Worm (Caenorhabditis elegans) whole organism, mixed stage, embryonic: ENCODE measurements around the gene str-85.

Experiments used
- ces-1 ChIP-seq: fragments of 150-350 bp; optimal IDR thresholded peaks from 2 replicates; lab custom pipeline; 2014; ENCODE audit warnings: missing biosample characterization, missing genetic modification reagents, missing genetic modification characterization
- elt-1 ChIP-seq: sonication (generic microtip); optimal IDR thresholded peaks from 2 replicates; lab custom pipeline; 2017; ENCODE audit warnings: missing genetic modification characterization, mild to moderate bottlenecking, missing compliant biosample characterization, antibody characterized with exemption, moderate library complexity, borderline replicate concordance; ENCODE audit not compliant: insufficient read depth
- lin-32 ChIP-seq: fragments of 200-800 bp; sonication (Bioruptor generic); optimal IDR thresholded peaks from 2 replicates; lab custom pipeline; 2018; ENCODE audit warnings: mild to moderate bottlenecking, missing genetic modification characterization, missing compliant biosample characterization
- mls-2 ChIP-seq: sonication (generic microtip); optimal IDR thresholded peaks from 2 replicates; lab custom pipeline; 2016; ENCODE audit warnings: mild to moderate bottlenecking, missing genetic modification characterization, moderate library complexity, missing compliant biosample characterization
- nhr-237 ChIP-seq: fragments of 150-350 bp; optimal IDR thresholded peaks from 2 replicates; lab custom pipeline; 2014; ENCODE audit warnings: missing biosample characterization, missing genetic modification characterization
- nhr-28 ChIP-seq: fragments of 150-350 bp; optimal IDR thresholded peaks from 2 replicates; lab custom pipeline; 2014; ENCODE audit warnings: missing biosample characterization, missing genetic modification characterization
- ztf-11 ChIP-seq: fragments of 150-350 bp; optimal IDR thresholded peaks from 2 replicates; lab custom pipeline; 2014; ENCODE audit warnings: missing biosample characterization, missing genetic modification characterization

DNA sequence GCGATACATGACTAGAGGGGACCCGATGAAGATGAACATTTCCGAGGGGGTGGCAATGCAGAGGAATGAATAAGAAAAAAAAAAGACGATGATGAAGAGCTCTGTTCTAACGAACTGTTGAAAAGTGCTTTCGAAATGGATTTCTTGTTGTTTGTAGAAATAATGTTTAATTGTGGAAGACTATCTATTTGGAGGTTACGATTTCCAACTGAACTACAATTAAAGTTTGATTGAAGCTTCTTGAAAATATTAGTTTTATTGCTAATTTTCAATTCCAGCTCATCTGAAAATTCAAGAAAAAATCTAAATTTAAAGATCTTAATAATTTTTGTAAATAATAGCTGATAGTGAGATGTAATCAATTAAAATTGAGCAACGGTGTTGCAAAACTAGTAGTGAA, 41.2 kb downstream of the str-85 start:
- TF ChIP-seq nhr-237 (tag; lab: Kevin White, UChicago) (no peak), lin-32 (no peak), elt-1 (tag; lab: Kevin White, UChicago) (no peak), mls-2 (tag; lab: Kevin White, UChicago) (no peak), ztf-11 (no peak), nhr-28 (tag; lab: Kevin White, UChicago) (no peak), ces-1 (GFP tag; lab: Kevin White, UChicago) (no peak)
